Fruit fly (Drosophila melanogaster) whole organism, prepupa: Measurements from ENCODE around the gene Cmtr1.

Source experiments
- CG10631 ChIP-seq: fragments of 200-800 bp; sonication (Bioruptor generic); optimal IDR thresholded peaks from 2 replicates; lab custom pipeline; 2016; ENCODE audit warnings: missing biosample characterization, missing genetic modification characterization
- CG10669 ChIP-seq: fragments of 200-800 bp; sonication (Bioruptor generic); optimal IDR thresholded peaks from 3 replicates; lab custom pipeline; 2018; ENCODE audit warnings: missing biosample characterization, mild to moderate bottlenecking, missing genetic modification characterization, moderate library complexity
- CG11294 ChIP-seq: fragments of 200-800 bp; sonication (Bioruptor generic); IDR thresholded peaks from 2 replicates; pipeline ENCODE4 v1.3.6; 2022; ENCODE audit warnings: missing biosample characterization, missing genetic modification characterization
- CG11762 ChIP-seq: fragments of 200-800 bp; sonication (Bioruptor generic); optimal IDR thresholded peaks from 3 replicates; lab custom pipeline; 2016; ENCODE audit warnings: missing biosample characterization, missing genetic modification characterization; ENCODE audit not compliant: insufficient read depth
- CG11902 ChIP-seq: fragments of 200-800 bp; sonication (Bioruptor generic); optimal IDR thresholded peaks from 3 replicates; lab custom pipeline; 2016; ENCODE audit warnings: missing biosample characterization, missing genetic modification characterization
- CG15336 ChIP-seq: fragments of 200-800 bp; sonication (Bioruptor generic); IDR thresholded peaks from 2 replicates; pipeline ENCODE4 v1.3.6; 2022; ENCODE audit warnings: missing biosample characterization, missing genetic modification characterization
- CG1621 ChIP-seq: fragments of 200-800 bp; sonication (Bioruptor generic); optimal IDR thresholded peaks from 3 replicates; lab custom pipeline; 2018; ENCODE audit warnings: missing biosample characterization, mild to moderate bottlenecking, missing genetic modification characterization
- CG16779 ChIP-seq: fragments of 200-800 bp; sonication (Bioruptor generic); optimal IDR thresholded peaks from 3 replicates; lab custom pipeline; 2017; ENCODE audit warnings: missing biosample characterization, mild to moderate bottlenecking, missing genetic modification characterization
- CG31627 ChIP-seq: fragments of 200-800 bp; sonication (Bioruptor generic); optimal IDR thresholded peaks from 3 replicates; lab custom pipeline; 2016; ENCODE audit warnings: missing biosample characterization, missing genetic modification characterization
- CG34406 ChIP-seq: fragments of 200-800 bp; sonication (Bioruptor generic); optimal IDR thresholded peaks from 3 replicates; lab custom pipeline; 2016; ENCODE audit warnings: missing biosample characterization, missing genetic modification characterization
- CG3919 ChIP-seq: fragments of 200-800 bp; sonication (Bioruptor generic); optimal IDR thresholded peaks from 3 replicates; lab custom pipeline; 2016; ENCODE audit warnings: missing biosample characterization, missing genetic modification characterization
- CG4318 ChIP-seq: fragments of 200-800 bp; sonication (Bioruptor generic); optimal IDR thresholded peaks from 3 replicates; lab custom pipeline; 2017; ENCODE audit warnings: missing biosample characterization, mild to moderate bottlenecking, missing genetic modification characterization
- CG6163 ChIP-seq: fragments of 200-800 bp; sonication (Bioruptor generic); IDR thresholded peaks from 3 replicates; pipeline ENCODE4 v1.3.6; 2022; ENCODE audit warnings: missing biosample characterization, missing genetic modification characterization
- CG6792 ChIP-seq: fragments of 200-800 bp; sonication (Bioruptor generic); optimal IDR thresholded peaks from 3 replicates; lab custom pipeline; 2016; ENCODE audit warnings: missing biosample characterization, missing genetic modification characterization
- CG6854 ChIP-seq: fragments of 200-800 bp; sonication (Bioruptor generic); optimal IDR thresholded peaks from 2 replicates; lab custom pipeline; 2017; ENCODE audit warnings: missing biosample characterization, mild to moderate bottlenecking, missing genetic modification characterization
- CG7368 ChIP-seq: fragments of 200-800 bp; sonication (Bioruptor generic); optimal IDR thresholded peaks from 3 replicates; lab custom pipeline; 2016; ENCODE audit warnings: missing biosample characterization, missing genetic modification characterization
- CG8119 ChIP-seq: fragments of 200-800 bp; sonication (Bioruptor generic); IDR thresholded peaks from 3 replicates; pipeline ENCODE4 v1.3.6; 2022; ENCODE audit warnings: missing biosample characterization, missing genetic modification characterization
- CG8632 ChIP-seq: fragments of 200-800 bp; sonication (Bioruptor generic); optimal IDR thresholded peaks from 3 replicates; lab custom pipeline; 2016; ENCODE audit warnings: missing biosample characterization, missing genetic modification characterization
- Eip75B ChIP-seq: fragments of 200-800 bp; sonication (Bioruptor generic); optimal IDR thresholded peaks from 3 replicates; lab custom pipeline; 2016; ENCODE audit warnings: missing biosample characterization, missing genetic modification characterization
- Eip78C ChIP-seq: fragments of 200-800 bp; sonication (Bioruptor generic); peaks from one replicate; lab custom pipeline; 2016; ENCODE audit warnings: missing biosample characterization, missing genetic modification characterization
- Eip93F ChIP-seq: fragments of 200-800 bp; sonication (Bioruptor generic); optimal IDR thresholded peaks from 2 replicates; lab custom pipeline; 2016; ENCODE audit warnings: missing biosample characterization, mild to moderate bottlenecking, missing genetic modification characterization
- Ets21C ChIP-seq: fragments of 200-800 bp; sonication (Bioruptor generic); optimal IDR thresholded peaks from 3 replicates; lab custom pipeline; 2016; ENCODE audit warnings: missing biosample characterization, missing genetic modification characterization
- Gug ChIP-seq: fragments of 200-800 bp; sonication (Bioruptor generic); IDR thresholded peaks from 2 replicates; pipeline ENCODE4 v1.3.6; 2022; ENCODE audit warnings: missing biosample characterization, missing genetic modification characterization
- Hr38 ChIP-seq: sonication (Bioruptor generic); optimal IDR thresholded peaks from 2 replicates; lab custom pipeline; 2016; ENCODE audit warnings: missing biosample characterization, missing genetic modification characterization
- Hr4 ChIP-seq: fragments of 200-800 bp; sonication (Bioruptor generic); optimal IDR thresholded peaks from 3 replicates; lab custom pipeline; 2016; ENCODE audit warnings: missing biosample characterization, missing genetic modification characterization
- Met ChIP-seq: fragments of 200-800 bp; sonication (Bioruptor generic); optimal IDR thresholded peaks from 3 replicates; lab custom pipeline; 2016; ENCODE audit warnings: missing biosample characterization, missing genetic modification characterization
- Smox ChIP-seq: fragments of 200-800 bp; sonication (Bioruptor generic); optimal IDR thresholded peaks from 3 replicates; lab custom pipeline; 2016; ENCODE audit warnings: missing biosample characterization, missing genetic modification characterization
- Sox14 ChIP-seq: fragments of 200-800 bp; sonication (Bioruptor generic); optimal IDR thresholded peaks from 3 replicates; lab custom pipeline; 2016; ENCODE audit warnings: missing biosample characterization, missing genetic modification characterization
- Sox15 ChIP-seq: fragments of 200-800 bp; sonication (Bioruptor generic); optimal IDR thresholded peaks from 3 replicates; lab custom pipeline; 2016; ENCODE audit warnings: missing biosample characterization, missing genetic modification characterization
- achi ChIP-seq: fragments of 200-800 bp; sonication (Bioruptor generic); optimal IDR thresholded peaks from 3 replicates; lab custom pipeline; 2016; ENCODE audit warnings: missing biosample characterization, missing genetic modification characterization
- cyc ChIP-seq: fragments of 200-800 bp; sonication (Bioruptor generic); optimal IDR thresholded peaks from 3 replicates; lab custom pipeline; 2016; ENCODE audit warnings: missing biosample characterization, missing genetic modification characterization
- dac ChIP-seq: fragments of 200-800 bp; sonication (Bioruptor generic); optimal IDR thresholded peaks from 2 replicates; lab custom pipeline; 2017; ENCODE audit warnings: missing biosample characterization, mild to moderate bottlenecking, missing genetic modification characterization
- dsx ChIP-seq: fragments of 200-800 bp; optimal IDR thresholded peaks from 3 replicates; lab custom pipeline; 2019; ENCODE audit warnings: missing biosample characterization, mild to moderate bottlenecking, missing genetic modification characterization, moderate library complexity; ENCODE audit not compliant: poor library complexity, severe bottlenecking
- eg ChIP-seq: fragments of 200-800 bp; sonication (Bioruptor generic); IDR thresholded peaks from 3 replicates; pipeline ENCODE4 v1.3.6; 2022; ENCODE audit warnings: missing biosample characterization, missing genetic modification characterization
- esn ChIP-seq: fragments of 200-800 bp; sonication (Bioruptor generic); optimal IDR thresholded peaks from 2 replicates; lab custom pipeline; 2016; ENCODE audit warnings: missing biosample characterization, mild to moderate bottlenecking, missing genetic modification characterization, moderate library complexity
- fd85E ChIP-seq: fragments of 200-800 bp; sonication (Bioruptor generic); optimal IDR thresholded peaks from 3 replicates; lab custom pipeline; 2016; ENCODE audit warnings: missing biosample characterization, missing genetic modification characterization
- fkh ChIP-seq: fragments of 200-800 bp; sonication (Bioruptor generic); optimal IDR thresholded peaks from 3 replicates; lab custom pipeline; 2017; ENCODE audit warnings: missing biosample characterization, mild to moderate bottlenecking, missing genetic modification characterization, moderate library complexity
- lz ChIP-seq: fragments of 200-800 bp; sonication (Bioruptor generic); optimal IDR thresholded peaks from 3 replicates; lab custom pipeline; 2016; ENCODE audit warnings: missing biosample characterization, missing genetic modification characterization
- net ChIP-seq: fragments of 200-800 bp; sonication (Bioruptor generic); optimal IDR thresholded peaks from 3 replicates; lab custom pipeline; 2016; ENCODE audit warnings: missing biosample characterization, missing genetic modification characterization
- pdm3 ChIP-seq: fragments of 200-800 bp; sonication (Bioruptor generic); optimal IDR thresholded peaks from 3 replicates; lab custom pipeline; 2016; ENCODE audit warnings: missing biosample characterization, missing genetic modification characterization
- salr ChIP-seq, 2 experiments: fragments of 200-800 bp; sonication (Bioruptor generic); optimal IDR thresholded peaks; 3 replicates each; lab custom pipeline; 2016 to 2018; ENCODE audit warnings: missing biosample characterization in 2 of 2, missing genetic modification characterization in 2 of 2, mild to moderate bottlenecking in 1 of 2
- spab ChIP-seq: fragments of 200-800 bp; sonication (Bioruptor generic); optimal IDR thresholded peaks from 2 replicates; lab custom pipeline; 2017; ENCODE audit warnings: missing biosample characterization, mild to moderate bottlenecking, missing genetic modification characterization, missing genetic modification reagents
- ss ChIP-seq, 2 experiments: fragments of 200-800 bp; sonication (Bioruptor generic); optimal IDR thresholded peaks; 2 replicates in 1 of 2; 3 replicates in 1 of 2; lab custom pipeline; 2017 to 2018; ENCODE audit warnings: mild to moderate bottlenecking in 2 of 2, missing biosample characterization in 2 of 2, missing genetic modification characterization in 2 of 2, moderate library complexity in 1 of 2
- svp ChIP-seq: fragments of 200-800 bp; sonication (Bioruptor generic); peaks from one replicate; lab custom pipeline; 2016; ENCODE audit warnings: missing biosample characterization, missing genetic modification characterization
- topi ChIP-seq: fragments of 200-800 bp; sonication (Bioruptor generic); optimal IDR thresholded peaks from 3 replicates; lab custom pipeline; 2016; ENCODE audit warnings: missing biosample characterization, missing genetic modification characterization
- vri ChIP-seq: fragments of 200-800 bp; sonication (Bioruptor generic); optimal IDR thresholded peaks from 3 replicates; lab custom pipeline; 2016; ENCODE audit warnings: missing biosample characterization, mild to moderate bottlenecking, missing genetic modification characterization

Cmtr1 gene

DNA sequence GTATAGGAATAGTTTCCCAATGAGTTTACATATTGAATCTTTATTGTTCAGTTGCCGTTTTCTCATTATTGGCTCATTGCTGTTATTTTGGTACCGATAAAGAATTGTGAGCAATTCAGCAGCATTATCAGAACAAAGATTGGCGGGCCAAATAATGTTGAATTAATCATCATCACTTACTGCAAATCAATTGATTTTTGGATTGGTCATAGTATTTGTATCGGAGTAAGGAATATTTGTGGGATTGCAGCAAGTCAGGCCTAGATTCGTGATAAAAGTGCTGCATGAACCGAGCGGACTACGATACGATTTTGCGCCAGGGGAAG lies 7.2 kb upstream of the Cmtr1 start (continued):
- TF ChIP-seq CG1621: no peak
- TF ChIP-seq salr (GFP tag; optimal IDR thresholded peaks at IDR 0.05; lab: Kevin White, UChicago): peak in 1 of 2 experiments; percentile 32
- TF ChIP-seq Sox15 (GFP tag; lab: Kevin White, UChicago): no peak
- peak; percentile 26 for TF ChIP-seq CG7368 (GFP tag; lab: Kevin White, UChicago)
- TF ChIP-seq net: peak; percentile 35
- TF ChIP-seq ss (GFP tag; optimal IDR thresholded peaks at IDR 0.05; lab: Kevin White, UChicago): peak; percentile 39 to 77
- peak; percentile 41 for TF ChIP-seq CG10631 (GFP tag; lab: Kevin White, UChicago)
- TF ChIP-seq Eip75B (GFP tag; lab: Kevin White, UChicago): peak; percentile 14
- no peak for TF ChIP-seq CG11294 (GFP tag; lab: Robert Waterston, UW)
- peak; percentile 25 for TF ChIP-seq cyc (GFP tag; lab: Kevin White, UChicago)
- peak; percentile 34; the same call in 1 of the 3 replicates for TF ChIP-seq CG8119
- TF ChIP-seq CG10669 (GFP tag; lab: Kevin White, UChicago): peak; percentile 53
- peak; percentile 13 for TF ChIP-seq dac (GFP tag; lab: Kevin White, UChicago)

DNA sequence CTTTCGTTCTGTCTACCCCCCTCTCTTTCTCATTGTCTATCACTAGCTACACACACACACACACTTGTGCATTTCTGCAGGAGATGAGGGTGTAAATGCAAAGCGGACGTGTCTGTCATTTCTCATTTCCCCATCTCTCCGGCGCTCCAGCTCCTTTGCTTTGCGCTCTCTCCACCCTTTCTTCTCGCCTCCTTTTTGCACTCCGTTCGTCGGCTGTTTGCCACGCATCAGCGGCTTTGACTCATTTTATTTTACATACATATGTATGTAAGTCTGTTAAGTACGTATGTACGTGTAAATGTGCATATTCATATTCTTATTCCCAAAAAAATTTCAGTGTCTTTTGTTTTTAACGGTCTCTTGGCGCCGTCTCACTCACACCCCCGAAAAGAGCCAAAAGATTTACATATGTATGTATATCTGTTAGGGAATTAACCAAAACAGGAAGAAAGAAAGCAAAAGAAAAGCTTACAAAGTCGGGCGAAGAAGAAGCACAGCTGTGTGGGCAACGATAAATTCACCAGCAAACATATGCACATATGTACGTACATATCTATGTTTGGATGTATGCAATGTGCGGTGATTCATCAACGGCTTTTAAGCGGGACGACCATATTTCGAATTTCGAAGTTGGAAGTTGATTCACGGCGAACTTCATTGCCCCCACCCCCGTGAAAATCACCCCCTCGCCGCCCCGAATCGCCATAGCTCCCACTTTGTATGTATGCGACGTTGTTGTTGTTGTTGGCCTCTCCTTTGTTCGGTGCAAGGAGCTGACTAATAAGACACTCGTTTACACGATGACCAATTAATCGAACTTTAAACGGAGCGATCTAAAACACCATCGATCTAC lies 6.7 kb upstream of the Cmtr1 start:
- TF ChIP-seq CG3919 (GFP tag; lab: Kevin White, UChicago) (no peak), CG15336 (no peak), Gug (GFP tag; lab: Robert Waterston, UW) (no peak), eg (GFP tag; lab: Robert Waterston, UW) (0 out of 3 replicates have a peak, but pooled peaks have one; percentile 25), Hr38 (no peak), esn (no peak), topi (no peak), svp (GFP tag; lab: Kevin White, UChicago) (peak; percentile 16), Eip78C (GFP tag; lab: Kevin White, UChicago) (peak; percentile 49), Sox15 (GFP tag; lab: Kevin White, UChicago) (no peak), Met (peak; percentile 10), dsx (GFP tag; lab: Kevin White, UChicago) (peak; percentile 67), CG6163 (GFP tag; lab: Robert Waterston, UW) (0 out of 3 replicates have a peak, but pooled peaks have one; percentile 4), lz (GFP tag; lab: Kevin White, UChicago) (no peak), Hr4 (GFP tag; lab: Kevin White, UChicago) (no peak), cyc (GFP tag; lab: Kevin White, UChicago) (no peak), Eip93F (GFP tag; lab: Kevin White, UChicago) (peak; percentile 49), pdm3 (GFP tag; lab: Kevin White, UChicago) (no peak), Ets21C (GFP tag; lab: Kevin White, UChicago) (no peak)

DNA sequence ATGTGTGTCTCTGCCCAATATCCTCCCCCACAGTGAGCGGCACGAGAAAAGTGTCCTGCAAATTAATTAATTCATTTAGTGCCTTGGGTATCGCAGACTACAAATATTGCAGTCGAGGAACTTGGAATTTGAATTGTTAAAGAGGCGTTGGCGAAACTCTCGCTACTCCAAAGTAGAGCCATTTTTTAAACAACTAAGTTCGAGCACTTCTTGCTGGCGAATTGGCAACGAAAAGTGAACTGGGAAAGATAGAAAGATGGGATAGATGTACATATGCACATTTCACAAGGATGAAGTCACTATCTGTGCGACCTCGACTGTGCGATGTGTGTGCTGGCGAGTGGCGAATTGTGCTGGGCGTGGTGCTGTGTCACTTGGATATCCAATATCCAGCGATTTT lies 5.9 kb upstream of the Cmtr1 start:
- TF ChIP-seq CG6854 (no peak), CG6792 (GFP tag; lab: Kevin White, UChicago) (peak; percentile 63), spab (GFP tag; lab: Kevin White, UChicago) (peak; percentile 72), vri (GFP tag; lab: Kevin White, UChicago) (no peak), fd85E (GFP tag; lab: Kevin White, UChicago) (no peak), CG8632 (peak; percentile 64), CG16779 (tag; lab: Kevin White, UChicago) (peak; percentile 42), CG31627 (GFP tag; lab: Kevin White, UChicago) (peak; percentile 66), achi (GFP tag; lab: Kevin White, UChicago) (peak; percentile 74), CG4318 (GFP tag; lab: Kevin White, UChicago) (no peak), dac (GFP tag; lab: Kevin White, UChicago) (peak; percentile 49), fkh (GFP tag; lab: Kevin White, UChicago) (no peak), Gug (GFP tag; lab: Robert Waterston, UW) (peak; percentile 51; the same call in 1 of the 2 replicates), Hr38 (no peak), CG34406 (peak; percentile 56), net (peak; percentile 76), CG3919 (GFP tag; lab: Kevin White, UChicago) (peak; percentile 68), Eip78C (GFP tag; lab: Kevin White, UChicago) (peak; percentile 92), CG11762 (peak; percentile 18), CG7368 (GFP tag; lab: Kevin White, UChicago) (peak; percentile 71), Smox (GFP tag; lab: Kevin White, UChicago) (peak; percentile 42), CG10631 (GFP tag; lab: Kevin White, UChicago) (peak; percentile 64), ss (GFP tag; optimal IDR thresholded peaks at IDR 0.05; lab: Kevin White, UChicago) (peak; percentile 70 to 83), topi (peak; percentile 63), CG11902 (GFP tag; lab: Kevin White, UChicago) (no peak), Sox14 (GFP tag; lab: Kevin White, UChicago) (peak; percentile 61), eg (GFP tag; lab: Robert Waterston, UW) (peak; percentile 70), CG8119 (peak; percentile 85)
